Worm (Caenorhabditis elegans): ENCODE results near the gene nphp-4.

- TF ChIP-seq ama-1 (optimal IDR thresholded peaks at IDR 0.05) (no peak), ceh-16 (tag; optimal IDR thresholded peaks at IDR 0.05) (no peak), ceh-82 (tag; optimal IDR thresholded peaks at IDR 0.05) (no peak), aly-2 (tag; optimal IDR thresholded peaks at IDR 0.05) (no peak), elt-3 (tag; optimal IDR thresholded peaks at IDR 0.05) (no peak), zag-1 (tag; optimal IDR thresholded peaks at IDR 0.05) (no peak), pha-4 (tag; optimal IDR thresholded peaks at IDR 0.05) (no peak), pqm-1 (tag; optimal IDR thresholded peaks at IDR 0.05) (no peak), ceh-28 (tag; optimal IDR thresholded peaks at IDR 0.05) (no peak), nhr-11 (tag; optimal IDR thresholded peaks at IDR 0.05) (no peak), nhr-237 (tag; optimal IDR thresholded peaks at IDR 0.05) (no peak)
These were observed 33.6 kb downstream of the nphp-4 start for ce11 chrV:11809935-11810334.
